Fruit fly (Drosophila melanogaster) whole organism, prepupa: ENCODE measurements around the gene CG6418.
A peak's percentile ranks its signal among the peaks of the same experiment; 100 is the strongest.

Experiments
- Blimp-1 ChIP-seq: fragments of 200-800 bp; sonication (Bioruptor generic); optimal IDR thresholded peaks from 3 replicates; lab custom pipeline; 2017; ENCODE audit warnings: missing biosample characterization, missing genetic modification characterization, mild to moderate bottlenecking, moderate library complexity, missing genetic modification reagents
- CG10669 ChIP-seq: fragments of 200-800 bp; sonication (Bioruptor generic); optimal IDR thresholded peaks from 3 replicates; lab custom pipeline; 2018; ENCODE audit warnings: missing biosample characterization, mild to moderate bottlenecking, missing genetic modification characterization, moderate library complexity
- CG6792 ChIP-seq: fragments of 200-800 bp; sonication (Bioruptor generic); optimal IDR thresholded peaks from 3 replicates; lab custom pipeline; 2016; ENCODE audit warnings: missing biosample characterization, missing genetic modification characterization
- CG6854 ChIP-seq: fragments of 200-800 bp; sonication (Bioruptor generic); optimal IDR thresholded peaks from 2 replicates; lab custom pipeline; 2017; ENCODE audit warnings: missing biosample characterization, mild to moderate bottlenecking, missing genetic modification characterization
- CG8319 ChIP-seq: fragments of 200-800 bp; sonication (Bioruptor generic); optimal IDR thresholded peaks from 3 replicates; lab custom pipeline; 2016; ENCODE audit warnings: missing biosample characterization, missing genetic modification characterization
- OdsH ChIP-seq: fragments of 200-800 bp; sonication (Bioruptor generic); optimal IDR thresholded peaks from 3 replicates; lab custom pipeline; 2016; ENCODE audit warnings: missing biosample characterization, missing genetic modification characterization
- Smox ChIP-seq: fragments of 200-800 bp; sonication (Bioruptor generic); optimal IDR thresholded peaks from 3 replicates; lab custom pipeline; 2016; ENCODE audit warnings: missing biosample characterization, missing genetic modification characterization
- fkh ChIP-seq: fragments of 200-800 bp; sonication (Bioruptor generic); optimal IDR thresholded peaks from 3 replicates; lab custom pipeline; 2017; ENCODE audit warnings: missing biosample characterization, mild to moderate bottlenecking, missing genetic modification characterization, moderate library complexity
- topi ChIP-seq: fragments of 200-800 bp; sonication (Bioruptor generic); optimal IDR thresholded peaks from 3 replicates; lab custom pipeline; 2016; ENCODE audit warnings: missing biosample characterization, missing genetic modification characterization

DNA sequence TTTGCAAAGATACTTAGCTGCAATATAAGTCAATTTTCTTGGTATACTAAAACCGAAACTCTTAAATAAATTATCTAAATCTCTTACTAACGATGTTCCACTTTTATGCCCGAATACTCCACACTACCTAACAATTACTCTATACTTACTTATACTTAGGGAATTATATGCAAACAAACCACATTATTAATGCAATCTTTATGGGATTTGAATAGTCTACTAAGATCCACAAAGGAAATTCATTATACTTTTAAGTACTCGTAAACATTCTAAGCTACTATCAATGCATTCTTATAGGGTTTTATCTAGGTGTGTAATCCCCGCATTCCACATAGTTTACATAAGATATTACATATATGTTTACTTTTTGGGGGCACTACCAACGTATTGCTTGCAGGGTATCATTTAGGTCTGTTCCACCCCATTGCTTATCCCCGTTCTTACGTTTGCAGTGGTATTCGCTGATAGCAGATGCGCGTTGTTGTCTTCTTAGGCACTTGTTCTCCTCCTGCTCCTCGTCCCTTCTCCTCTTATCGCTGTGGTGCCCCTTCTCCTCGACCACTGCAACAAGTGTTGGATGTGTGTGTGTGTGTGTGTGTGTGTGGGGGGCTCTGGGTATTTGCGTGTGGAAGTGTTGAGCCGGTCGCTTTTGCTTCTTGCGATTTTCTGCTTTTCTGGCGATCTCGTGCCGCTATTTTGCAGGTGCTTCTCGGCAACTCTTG, 18.9 kb upstream of the CG6418 start:
- TF ChIP-seq CG6792, result no peak
- peak; percentile 49 for TF ChIP-seq fkh (GFP tag; lab: Kevin White, UChicago)
- TF ChIP-seq CG6854 (GFP tag; lab: Kevin White, UChicago), result no peak
- TF ChIP-seq CG8319 (GFP tag; lab: Kevin White, UChicago), result no peak
- no peak for TF ChIP-seq CG10669 (GFP tag; lab: Kevin White, UChicago)
- TF ChIP-seq Smox (GFP tag; lab: Kevin White, UChicago), result peak; percentile 3
- TF ChIP-seq Blimp-1 (GFP tag; lab: Kevin White, UChicago), result no peak
- TF ChIP-seq OdsH (GFP tag; lab: Kevin White, UChicago), result peak; percentile 22
- no peak for TF ChIP-seq topi (GFP tag; lab: Kevin White, UChicago)
